Worm (Caenorhabditis elegans) whole organism, L4 larva: Measurements from ENCODE around the gene eif-3.K.

Experiments used
- D1046.2 ChIP-seq: fragments of 200-800 bp; sonication (Bioruptor generic); IDR thresholded peaks from 2 replicates; pipeline ENCODE4 v1.3.6; 2022; ENCODE audit warnings: missing genetic modification characterization, missing compliant biosample characterization
- F44E2.7 ChIP-seq: fragments of 200-800 bp; sonication (Bioruptor generic); IDR thresholded peaks from 2 replicates; pipeline ENCODE4 v2.1.2; 2022; ENCODE audit warnings: missing genetic modification characterization, missing compliant biosample characterization
- T26A8.4 ChIP-seq: fragments of 200-800 bp; sonication (Bioruptor generic); IDR thresholded peaks from 2 replicates; pipeline ENCODE4 v1.3.6; 2022; ENCODE audit warnings: missing genetic modification characterization, missing compliant biosample characterization
- Y48G9A.11 ChIP-seq: fragments of 200-800 bp; sonication (Bioruptor generic); IDR thresholded peaks from 2 replicates; pipeline ENCODE4 v1.3.6; 2022; ENCODE audit warnings: missing genetic modification reagents, missing genetic modification characterization, missing compliant biosample characterization
- Y5F2A.4 ChIP-seq: fragments of 200-800 bp; sonication (Bioruptor generic); optimal IDR thresholded peaks from 2 replicates; lab custom pipeline; 2018; ENCODE audit warnings: mild to moderate bottlenecking, missing genetic modification characterization, missing compliant biosample characterization
- ZK337.2 ChIP-seq: fragments of 200-800 bp; sonication (Bioruptor generic); IDR thresholded peaks from 2 replicates; pipeline ENCODE4 v1.3.6; 2022; ENCODE audit warnings: missing genetic modification reagents, missing genetic modification characterization, missing compliant biosample characterization
- ZK546.5 ChIP-seq, 2 experiments: sonication (generic microtip); optimal IDR thresholded peaks; 2 replicates each; lab custom pipeline; 2017; ENCODE audit warnings: missing biosample characterization in 2 of 2, missing genetic modification characterization in 2 of 2
- aha-1 ChIP-seq: fragments of 150-350 bp; peaks from one replicate; lab custom pipeline; 2014; ENCODE audit warnings: missing biosample characterization, missing genetic modification characterization
- ama-1 ChIP-seq: fragments of 150-350 bp; optimal IDR thresholded peaks from 2 replicates; lab custom pipeline; 2014; ENCODE audit warnings: inconsistent platforms, mixed read lengths
- arid-1 ChIP-seq: fragments of 200-800 bp; sonication (Bioruptor generic); conservative IDR thresholded peaks from 2 replicates; pipeline ENCODE4 v1.3.6; 2022; ENCODE audit warnings: missing genetic modification reagents, missing genetic modification characterization, missing compliant biosample characterization
- ceh-28 ChIP-seq: fragments of 150-350 bp; optimal IDR thresholded peaks from 2 replicates; lab custom pipeline; 2014; ENCODE audit warnings: missing biosample characterization, missing genetic modification reagents, missing genetic modification characterization
- ceh-32 ChIP-seq: sonication (generic microtip); optimal IDR thresholded peaks from 2 replicates; lab custom pipeline; 2016; ENCODE audit warnings: mild to moderate bottlenecking, missing genetic modification characterization, missing compliant biosample characterization; ENCODE audit not compliant: poor library complexity
- cey-2 ChIP-seq: sonication (generic microtip); optimal IDR thresholded peaks from 3 replicates; lab custom pipeline; 2017; ENCODE audit warnings: missing genetic modification characterization, mild to moderate bottlenecking, missing compliant biosample characterization, antibody characterized with exemption, borderline replicate concordance; ENCODE audit not compliant: insufficient read depth
- ctbp-1 ChIP-seq: fragments of 200-800 bp; sonication (Bioruptor generic); IDR thresholded peaks from 2 replicates; pipeline ENCODE4 v1.3.6; 2022; ENCODE audit warnings: missing genetic modification reagents, missing genetic modification characterization, missing compliant biosample characterization
- daf-19 ChIP-seq: fragments of 200-800 bp; sonication (Bioruptor generic); conservative IDR thresholded peaks from 2 replicates; pipeline ENCODE4 v1.3.6; 2022; ENCODE audit warnings: missing genetic modification characterization, missing compliant biosample characterization
- daf-8 ChIP-seq: fragments of 200-800 bp; sonication (Bioruptor generic); IDR thresholded peaks from 2 replicates; pipeline ENCODE4 v1.3.6; 2022; ENCODE audit warnings: missing genetic modification characterization, missing compliant biosample characterization
- dmd-6 ChIP-seq: fragments of 200-800 bp; sonication (Bioruptor generic); IDR thresholded peaks from 2 replicates; pipeline ENCODE4 v1.3.6; 2022; ENCODE audit warnings: missing genetic modification reagents, missing genetic modification characterization, missing compliant biosample characterization
- dmd-8 ChIP-seq: fragments of 200-800 bp; sonication (Bioruptor generic); IDR thresholded peaks from 2 replicates; pipeline ENCODE4 v1.3.6; 2022; ENCODE audit warnings: missing genetic modification characterization, missing compliant biosample characterization
- duxl-1 ChIP-seq: sonication (generic microtip); optimal IDR thresholded peaks from 2 replicates; lab custom pipeline; 2016; ENCODE audit warnings: mild to moderate bottlenecking, missing genetic modification characterization, moderate library complexity, missing compliant biosample characterization; ENCODE audit not compliant: poor library complexity
- egl-27 ChIP-seq: sonication (generic microtip); optimal IDR thresholded peaks from 3 replicates; lab custom pipeline; 2017; ENCODE audit warnings: missing biosample characterization, missing genetic modification reagents, missing genetic modification characterization
- egl-43 ChIP-seq: fragments of 200-800 bp; sonication (Bioruptor generic); IDR thresholded peaks from 2 replicates; pipeline ENCODE4 v1.3.6; 2022; ENCODE audit warnings: missing genetic modification reagents, missing genetic modification characterization, missing compliant biosample characterization
- fkh-10 ChIP-seq: fragments of 150-350 bp; optimal IDR thresholded peaks from 2 replicates; lab custom pipeline; 2014; ENCODE audit warnings: missing biosample characterization, missing genetic modification reagents, missing genetic modification characterization
- fos-1 ChIP-seq: fragments of 150-350 bp; optimal IDR thresholded peaks from 2 replicates; lab custom pipeline; 2014; ENCODE audit warnings: missing biosample characterization, missing genetic modification characterization
- gei-8 ChIP-seq: fragments of 200-800 bp; sonication (Bioruptor generic); optimal IDR thresholded peaks from 2 replicates; lab custom pipeline; 2018; ENCODE audit warnings: mild to moderate bottlenecking, missing genetic modification characterization, missing compliant biosample characterization
- hif-1 ChIP-seq, 2 experiments: sonication (generic microtip); optimal IDR thresholded peaks; 2 replicates each; lab custom pipeline; 2016 to 2017; ENCODE audit warnings: missing compliant biosample characterization in 2 of 2, missing genetic modification characterization in 2 of 2, missing genetic modification reagents in 2 of 2, missing genotype in 2 of 2, mild to moderate bottlenecking in 1 of 2
- hlh-11 ChIP-seq: fragments of 200-800 bp; sonication (Bioruptor generic); optimal IDR thresholded peaks from 2 replicates; lab custom pipeline; 2018; ENCODE audit warnings: mild to moderate bottlenecking, missing genetic modification characterization, missing compliant biosample characterization
- hmg-1.1 ChIP-seq: fragments of 200-800 bp; sonication (Bioruptor generic); IDR thresholded peaks from 2 replicates; pipeline ENCODE4 v1.3.6; 2022; ENCODE audit warnings: missing genetic modification reagents, missing genetic modification characterization, missing compliant biosample characterization
- jun-1 ChIP-seq: fragments of 150-350 bp; optimal IDR thresholded peaks from 2 replicates; lab custom pipeline; 2014; ENCODE audit warnings: missing biosample characterization, missing genetic modification reagents, missing genetic modification characterization
- lim-7 ChIP-seq: fragments of 200-800 bp; sonication (Bioruptor generic); IDR thresholded peaks from 2 replicates; pipeline ENCODE4 v1.3.6; 2022; ENCODE audit warnings: missing genetic modification characterization, missing compliant biosample characterization
- lin-13 ChIP-seq: fragments of 150-350 bp; optimal IDR thresholded peaks from 2 replicates; lab custom pipeline; 2014; ENCODE audit warnings: missing biosample characterization, missing genetic modification reagents, missing genetic modification characterization
- lin-29 ChIP-seq: fragments of 200-800 bp; sonication (Bioruptor generic); IDR thresholded peaks from 2 replicates; pipeline ENCODE4 v1.3.6; 2022; ENCODE audit warnings: missing genetic modification reagents, missing genetic modification characterization, missing compliant biosample characterization
- lin-38 ChIP-seq: fragments of 200-800 bp; sonication (Bioruptor generic); IDR thresholded peaks from 2 replicates; pipeline ENCODE4 v1.3.6; 2022; ENCODE audit warnings: missing genetic modification reagents, missing genetic modification characterization, missing compliant biosample characterization
- lin-39 ChIP-seq: fragments of 150-350 bp; optimal IDR thresholded peaks from 2 replicates; lab custom pipeline; 2014; ENCODE audit warnings: missing biosample characterization, missing genetic modification reagents, missing genetic modification characterization
- madf-9 ChIP-seq: fragments of 200-800 bp; sonication (Bioruptor generic); conservative IDR thresholded peaks from 2 replicates; pipeline ENCODE4 v1.3.6; 2022; ENCODE audit warnings: missing genetic modification reagents, missing genetic modification characterization, missing compliant biosample characterization
- mdl-1 ChIP-seq, 2 experiments: fragments of 150-350 bp in 1 of 2; sonication (generic microtip) in 1 of 2; optimal IDR thresholded peaks; 2 replicates each; lab custom pipeline; 2014 to 2017; ENCODE audit warnings: missing biosample characterization in 2 of 2, missing genetic modification characterization in 2 of 2
- mxl-3 ChIP-seq: fragments of 200-800 bp; sonication (Bioruptor generic); optimal IDR thresholded peaks from 2 replicates; lab custom pipeline; 2018; ENCODE audit warnings: mild to moderate bottlenecking, missing genetic modification characterization, missing compliant biosample characterization
- nhr-111 ChIP-seq: fragments of 200-800 bp; sonication (Bioruptor generic); optimal IDR thresholded peaks from 2 replicates; lab custom pipeline; 2018; ENCODE audit warnings: mild to moderate bottlenecking, missing genetic modification characterization, missing compliant biosample characterization
- nhr-25 ChIP-seq: sonication (generic microtip); optimal IDR thresholded peaks from 2 replicates; lab custom pipeline; 2017; ENCODE audit warnings: missing genetic modification characterization, mild to moderate bottlenecking, missing compliant biosample characterization, antibody characterized with exemption, moderate library complexity, borderline replicate concordance; ENCODE audit not compliant: insufficient read depth
- nhr-76 ChIP-seq: fragments of 150-350 bp; optimal IDR thresholded peaks from 2 replicates; lab custom pipeline; 2014; ENCODE audit warnings: missing biosample characterization, missing genetic modification characterization
- php-3 ChIP-seq: fragments of 200-800 bp; sonication (Bioruptor generic); IDR thresholded peaks from 2 replicates; pipeline ENCODE4 v1.3.6; 2022; ENCODE audit warnings: missing genetic modification reagents, missing genetic modification characterization, missing compliant biosample characterization
- rbr-2 ChIP-seq: sonication (generic microtip); optimal IDR thresholded peaks from 2 replicates; lab custom pipeline; 2016; ENCODE audit warnings: missing genotype, missing genetic modification characterization, missing compliant biosample characterization
- saeg-2 ChIP-seq: fragments of 200-800 bp; sonication (Bioruptor generic); IDR thresholded peaks from 2 replicates; pipeline ENCODE4 v1.3.6; 2022; ENCODE audit warnings: missing genetic modification reagents, missing genetic modification characterization, missing compliant biosample characterization
- set-16 ChIP-seq: fragments of 200-800 bp; sonication (Bioruptor generic); IDR thresholded peaks from 2 replicates; pipeline ENCODE4 v1.3.6; 2022; ENCODE audit warnings: missing genetic modification reagents, missing genetic modification characterization, missing compliant biosample characterization
- snpc-4 ChIP-seq: fragments of 150-350 bp; optimal IDR thresholded peaks from 2 replicates; lab custom pipeline; 2014; ENCODE audit warnings: missing biosample characterization, missing genetic modification characterization
- tag-97 ChIP-seq: fragments of 200-800 bp; sonication (Bioruptor generic); IDR thresholded peaks from 2 replicates; pipeline ENCODE4 v1.3.6; 2022; ENCODE audit warnings: missing genetic modification characterization, missing compliant biosample characterization
- tra-1 ChIP-seq: fragments of 200-800 bp; sonication (Bioruptor generic); IDR thresholded peaks from 2 replicates; pipeline ENCODE4 v1.3.6; 2022; ENCODE audit warnings: missing genetic modification reagents, missing genetic modification characterization, missing compliant biosample characterization
- unc-62 ChIP-seq, 3 experiments: fragments of 150-350 bp in 1 of 3; sonication (generic microtip); optimal IDR thresholded peaks in 2 of 3; peaks in 1 of 3; 1 replicate in 1 of 3; 2 replicates in 2 of 3; lab custom pipeline; 2014 to 2017; ENCODE audit warnings: missing biosample characterization in 3 of 3, missing genetic modification characterization in 3 of 3, missing genetic modification reagents in 3 of 3, missing genotype in 1 of 3
- zfp-2 ChIP-seq: sonication (generic microtip); optimal IDR thresholded peaks from 2 replicates; lab custom pipeline; 2016; ENCODE audit warnings: mild to moderate bottlenecking, missing genetic modification characterization, missing compliant biosample characterization
- zip-11 ChIP-seq: fragments of 200-800 bp; sonication (Bioruptor generic); IDR thresholded peaks from 2 replicates; pipeline ENCODE4 v1.3.6; 2022; ENCODE audit warnings: missing genetic modification characterization, missing compliant biosample characterization
- zip-2 ChIP-seq: fragments of 150-350 bp; optimal IDR thresholded peaks from 2 replicates; lab custom pipeline; 2014; ENCODE audit warnings: missing biosample characterization, missing genetic modification characterization

Gene eif-3.K

ce11 chrV:13003378-13003777 is 49.6 kb downstream of the eif-3.K start (continued):
- peak; percentile 94 for TF ChIP-seq hmg-1.1 (GFP tag; lab: Robert Waterston, UW)
- TF ChIP-seq set-16 (GFP tag; lab: Robert Waterston, UW): no peak
- TF ChIP-seq saeg-2 (GFP tag; lab: Robert Waterston, UW): no peak
- TF ChIP-seq unc-62 (GFP tag; optimal IDR thresholded peaks at IDR 0.05 in 1 of 2; lab: Kevin White, UChicago): no peak
- no peak for TF ChIP-seq unc-62 (tag; optimal IDR thresholded peaks at IDR 0.05; lab: Kevin White, UChicago)
- peak; percentile 69; the same call in 1 of the 2 replicates for TF ChIP-seq D1046.2
- peak in 1 of 2 experiments; percentile 58 for TF ChIP-seq hif-1 (tag; optimal IDR thresholded peaks at IDR 0.05; lab: Kevin White, UChicago)
- no peak for TF ChIP-seq lin-39
- TF ChIP-seq daf-8: no peak
- peak; percentile 53 for TF ChIP-seq zip-2 (tag; lab: Kevin White, UChicago)
- TF ChIP-seq dmd-8 (GFP tag; lab: Robert Waterston, UW): peak; percentile 95
- peak; percentile 61 for TF ChIP-seq duxl-1 (tag; lab: Kevin White, UChicago)
- TF ChIP-seq ceh-28 (tag; lab: Kevin White, UChicago): no peak
- peak; percentile 42 for TF ChIP-seq aha-1
- peak; percentile 36 for TF ChIP-seq lin-13 (GFP tag; lab: Kevin White, UChicago)
- peak in 1 of 2 experiments; percentile 68 for TF ChIP-seq mdl-1 (tag; optimal IDR thresholded peaks at IDR 0.05; lab: Kevin White, UChicago)
- no peak for TF ChIP-seq zfp-2 (tag; lab: Kevin White, UChicago)
- peak; percentile 53; the same call in 1 of the 2 replicates for TF ChIP-seq madf-9 (GFP tag; lab: Robert Waterston, UW)
- peak; percentile 64 for TF ChIP-seq hlh-11 (tag; lab: Kevin White, UChicago)
- no peak for TF ChIP-seq ama-1
- peak; percentile 88 for TF ChIP-seq T26A8.4 (GFP tag; lab: Robert Waterston, UW)
- TF ChIP-seq nhr-111: peak; percentile 66
- peak; percentile 80; the same call in 1 of the 2 replicates for TF ChIP-seq zip-11 (GFP tag; lab: Robert Waterston, UW)
- TF ChIP-seq lim-7 (GFP tag; lab: Robert Waterston, UW): peak; percentile 95
- TF ChIP-seq ZK337.2: 0 out of 2 replicates have a peak, but pooled peaks have one; percentile 49
- TF ChIP-seq gei-8 (GFP tag; lab: Kevin White, UChicago): peak; percentile 62
- TF ChIP-seq nhr-25 (tag; lab: Kevin White, UChicago): no peak
- peak; percentile 94 for TF ChIP-seq daf-19 (GFP tag; lab: Robert Waterston, UW)
- peak; percentile 25 for TF ChIP-seq ceh-32
- no peak for TF ChIP-seq jun-1 (tag; lab: Kevin White, UChicago)
- TF ChIP-seq ctbp-1 (GFP tag; lab: Robert Waterston, UW): peak; percentile 85
- no peak for TF ChIP-seq lin-29
- peak; percentile 77 for TF ChIP-seq tra-1
- no peak for TF ChIP-seq nhr-76 (tag; lab: Kevin White, UChicago)
- peak; percentile 50 for TF ChIP-seq php-3
- TF ChIP-seq tag-97 (GFP tag; lab: Robert Waterston, UW): no peak
- peak; percentile 68 for TF ChIP-seq rbr-2 (tag; lab: Kevin White, UChicago)
- TF ChIP-seq lin-38 (GFP tag; lab: Robert Waterston, UW): peak; percentile 84
- TF ChIP-seq arid-1: peak; percentile 81
- TF ChIP-seq Y48G9A.11: no peak
- peak; percentile 18 for TF ChIP-seq egl-27 (tag; lab: Kevin White, UChicago)
- TF ChIP-seq dmd-6: peak; percentile 65
- 0 out of 2 replicates have a peak, but pooled peaks have one; percentile 61 for TF ChIP-seq F44E2.7 (GFP tag; lab: Robert Waterston, UW)
- TF ChIP-seq Y5F2A.4 (GFP tag; lab: Kevin White, UChicago): peak; percentile 69
- TF ChIP-seq cey-2: no peak
- TF ChIP-seq ZK546.5 (tag; optimal IDR thresholded peaks at IDR 0.05; lab: Kevin White, UChicago): no peak
- no peak for TF ChIP-seq fkh-10 (GFP tag; lab: Kevin White, UChicago)
- TF ChIP-seq snpc-4: no peak
- no peak for TF ChIP-seq fos-1
- peak; percentile 93 for TF ChIP-seq egl-43 (GFP tag; lab: Robert Waterston, UW)
- TF ChIP-seq mxl-3 (GFP tag; lab: Kevin White, UChicago): peak; percentile 64
